Worm (Caenorhabditis elegans) whole organism, L3 larva: ENCODE results near the gene C54F6.5.

ENCODE experiments used
- R02D3.7 ChIP-seq: fragments of 150-350 bp; optimal IDR thresholded peaks from 2 replicates; lab custom pipeline; 2014; ENCODE audit warnings: missing biosample characterization, missing genetic modification characterization
- ZK546.5 ChIP-seq: sonication (generic microtip); optimal IDR thresholded peaks from 2 replicates; lab custom pipeline; 2017; ENCODE audit warnings: missing biosample characterization, missing genetic modification characterization
- aly-2 ChIP-seq: fragments of 150-350 bp; optimal IDR thresholded peaks from 2 replicates; lab custom pipeline; 2014; ENCODE audit warnings: missing biosample characterization, missing genetic modification characterization
- ama-1 ChIP-seq: fragments of 150-350 bp; optimal IDR thresholded peaks from 2 replicates; lab custom pipeline; 2018
- ceh-16 ChIP-seq: sonication (generic microtip); optimal IDR thresholded peaks from 2 replicates; lab custom pipeline; 2017; ENCODE audit warnings: missing biosample characterization, missing genetic modification characterization
- ceh-28 ChIP-seq: fragments of 150-350 bp; optimal IDR thresholded peaks from 2 replicates; lab custom pipeline; 2014; ENCODE audit warnings: missing biosample characterization, missing genetic modification reagents, missing genetic modification characterization
- ceh-82 ChIP-seq: fragments of 150-350 bp; optimal IDR thresholded peaks from 2 replicates; lab custom pipeline; 2014; ENCODE audit warnings: missing biosample characterization, missing genetic modification characterization
- egl-27 ChIP-seq: sonication (generic microtip); optimal IDR thresholded peaks from 4 replicates; lab custom pipeline; 2017; ENCODE audit warnings: missing biosample characterization, missing genetic modification reagents, missing genetic modification characterization
- egl-5 ChIP-seq: fragments of 150-350 bp; optimal IDR thresholded peaks from 2 replicates; lab custom pipeline; 2017; ENCODE audit warnings: missing biosample characterization, missing genetic modification reagents, missing genetic modification characterization, inconsistent platforms
- elt-1 ChIP-seq: fragments of 150-350 bp; optimal IDR thresholded peaks from 2 replicates; lab custom pipeline; 2014; ENCODE audit warnings: missing biosample characterization, missing genetic modification characterization
- elt-2 ChIP-seq: sonication (generic microtip); optimal IDR thresholded peaks from 2 replicates; lab custom pipeline; 2016; ENCODE audit warnings: missing genetic modification reagents, mild to moderate bottlenecking, missing genetic modification characterization, missing compliant biosample characterization
- elt-3 ChIP-seq, 3 experiments: fragments of 150-350 bp in 1 of 3; sonication (generic microtip) in 2 of 3; optimal IDR thresholded peaks; 2 replicates in 2 of 3; 4 replicates in 1 of 3; lab custom pipeline; 2014 to 2017; ENCODE audit warnings: missing biosample characterization in 3 of 3, missing genetic modification characterization in 3 of 3
- fkh-10 ChIP-seq: sonication (generic microtip); optimal IDR thresholded peaks from 2 replicates; lab custom pipeline; 2017; ENCODE audit warnings: missing biosample characterization, missing genetic modification reagents, missing genetic modification characterization
- fkh-2 ChIP-seq: fragments of 150-350 bp; optimal IDR thresholded peaks from 2 replicates; lab custom pipeline; 2014; ENCODE audit warnings: missing biosample characterization, missing genetic modification reagents, missing genetic modification characterization
- hmg-11 ChIP-seq: sonication (generic microtip); optimal IDR thresholded peaks from 2 replicates; lab custom pipeline; 2016; ENCODE audit warnings: missing genetic modification characterization, missing compliant biosample characterization
- jun-1 ChIP-seq: fragments of 150-350 bp; optimal IDR thresholded peaks from 2 replicates; lab custom pipeline; 2014; ENCODE audit warnings: missing biosample characterization, missing genetic modification reagents, missing genetic modification characterization
- lin-15B ChIP-seq: fragments of 150-350 bp; optimal IDR thresholded peaks from 2 replicates; lab custom pipeline; 2014; ENCODE audit warnings: missing biosample characterization, missing genetic modification characterization
- lin-39 ChIP-seq: fragments of 150-350 bp; optimal IDR thresholded peaks from 2 replicates; lab custom pipeline; 2018; ENCODE audit warnings: missing biosample characterization, missing genetic modification reagents, missing genetic modification characterization
- lsy-12 ChIP-seq: sonication (generic microtip); optimal IDR thresholded peaks from 2 replicates; lab custom pipeline; 2016; ENCODE audit warnings: mild to moderate bottlenecking, missing genetic modification characterization, missing compliant biosample characterization
- mdl-1 ChIP-seq: fragments of 150-350 bp; optimal IDR thresholded peaks from 2 replicates; lab custom pipeline; 2014; ENCODE audit warnings: missing biosample characterization, missing genetic modification characterization
- mml-1 ChIP-seq: fragments of 150-350 bp; sonication (generic microtip); optimal IDR thresholded peaks from 3 replicates; lab custom pipeline; 2014; ENCODE audit warnings: missing biosample characterization, missing genetic modification characterization
- nfya-1 ChIP-seq: sonication (generic microtip); optimal IDR thresholded peaks from 2 replicates; lab custom pipeline; 2017; ENCODE audit warnings: missing genetic modification characterization, mild to moderate bottlenecking, missing compliant biosample characterization, antibody characterized with exemption, moderate library complexity; ENCODE audit not compliant: insufficient read depth
- nhr-11 ChIP-seq: fragments of 150-350 bp; optimal IDR thresholded peaks from 2 replicates; lab custom pipeline; 2014; ENCODE audit warnings: missing biosample characterization, missing genetic modification characterization
- nhr-12 ChIP-seq: fragments of 150-350 bp; optimal IDR thresholded peaks from 2 replicates; lab custom pipeline; 2014; ENCODE audit warnings: missing biosample characterization, missing genetic modification characterization
- nhr-23 ChIP-seq: fragments of 150-350 bp; optimal IDR thresholded peaks from 2 replicates; lab custom pipeline; 2014; ENCODE audit warnings: missing biosample characterization, missing genetic modification reagents, missing genetic modification characterization
- nhr-237 ChIP-seq: fragments of 150-350 bp; optimal IDR thresholded peaks from 2 replicates; lab custom pipeline; 2014; ENCODE audit warnings: missing biosample characterization, missing genetic modification characterization
- nhr-25 ChIP-seq: sonication (generic microtip); optimal IDR thresholded peaks from 2 replicates; lab custom pipeline; 2017; ENCODE audit warnings: missing biosample characterization, missing genetic modification characterization
- nhr-28 ChIP-seq: fragments of 150-350 bp; optimal IDR thresholded peaks from 2 replicates; lab custom pipeline; 2014; ENCODE audit warnings: missing biosample characterization, missing genetic modification characterization
- nhr-67 ChIP-seq: fragments of 150-350 bp; optimal IDR thresholded peaks from 2 replicates; lab custom pipeline; 2014; ENCODE audit warnings: missing biosample characterization, missing genetic modification characterization
- nhr-77 ChIP-seq: fragments of 150-350 bp; optimal IDR thresholded peaks from 2 replicates; lab custom pipeline; 2014; ENCODE audit warnings: missing biosample characterization, missing genetic modification characterization
- pha-4 ChIP-seq: fragments of 150-350 bp; optimal IDR thresholded peaks from 2 replicates; lab custom pipeline; 2014; ENCODE audit warnings: missing biosample characterization, missing genetic modification reagents, missing genetic modification characterization
- skn-1 ChIP-seq: fragments of 150-350 bp; optimal IDR thresholded peaks from 2 replicates; lab custom pipeline; 2014; ENCODE audit warnings: missing biosample characterization, missing genetic modification characterization
- snpc-4 ChIP-seq: fragments of 150-350 bp; optimal IDR thresholded peaks from 2 replicates; lab custom pipeline; 2014; ENCODE audit warnings: missing biosample characterization, missing genetic modification characterization
- tbx-2 ChIP-seq: sonication (generic microtip); optimal IDR thresholded peaks from 2 replicates; lab custom pipeline; 2016; ENCODE audit warnings: mild to moderate bottlenecking, missing genetic modification characterization, missing compliant biosample characterization
- unc-39 ChIP-seq: sonication (generic microtip); optimal IDR thresholded peaks from 4 replicates; lab custom pipeline; 2017; ENCODE audit warnings: missing biosample characterization, missing genetic modification characterization

Gene C54F6.5

ce11 chrV:7570955-7571354 is 42.0 kb downstream of the C54F6.5 start, which contains the start of gene F19F10.14:
Gene F19F10.14, minus strand, starts transcription at chrV:7571055.
- TF ChIP-seq aly-2 (tag; lab: Kevin White, UChicago) (no peak), nhr-28 (tag; lab: Kevin White, UChicago) (no peak), skn-1 (no peak), R02D3.7 (no peak), mml-1 (no peak), nhr-237 (tag; lab: Kevin White, UChicago) (no peak)

DNA sequence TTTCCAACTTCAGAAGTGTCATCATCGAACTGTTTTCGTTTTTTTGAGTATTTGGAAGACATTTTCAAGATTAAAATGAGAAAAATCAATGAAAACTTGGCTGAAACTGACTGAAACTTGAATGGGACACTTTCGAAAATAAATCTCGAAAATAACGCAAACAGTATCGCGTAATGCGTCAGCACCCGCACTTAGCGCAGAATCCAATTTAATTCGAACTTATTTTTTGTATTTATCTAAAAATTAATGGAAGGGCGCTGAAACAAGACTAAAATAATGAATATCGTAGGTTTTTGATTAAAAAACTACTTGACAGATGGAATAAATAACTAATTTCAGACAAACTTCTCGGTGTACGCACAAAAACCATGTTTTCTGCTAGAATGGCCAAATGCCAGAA is 46.6 kb downstream of the C54F6.5 start, which contains the start of the genes snu-66 and ints-9:
TSS of gene snu-66 (minus strand) at position 108 of the 400 bp plus-strand sequence.
TSS of gene ints-9 (plus strand) at position 240 of the 400 bp plus-strand sequence.
- TF ChIP-seq nhr-23 (tag; lab: Kevin White, UChicago) (peak; percentile 76), hmg-11 (tag; lab: Kevin White, UChicago) (peak; percentile 18), snpc-4 (tag; lab: Kevin White, UChicago) (peak; percentile 83), nhr-12 (tag; lab: Kevin White, UChicago) (no peak), ZK546.5 (tag; lab: Kevin White, UChicago) (no peak), ceh-82 (tag; lab: Kevin White, UChicago) (no peak), fkh-2 (tag; lab: Kevin White, UChicago) (no peak), nfya-1 (tag; lab: Kevin White, UChicago) (no peak), pha-4 (peak; percentile 67), unc-39 (no peak), nhr-67 (no peak), fkh-10 (GFP tag; lab: Kevin White, UChicago) (no peak), elt-3 (tag; optimal IDR thresholded peaks at IDR 0.05; lab: Kevin White, UChicago) (no peak), tbx-2 (tag; lab: Kevin White, UChicago) (peak; percentile 7), elt-1 (tag; lab: Kevin White, UChicago) (no peak), nhr-25 (tag; lab: Kevin White, UChicago) (peak; percentile 38), ceh-16 (tag; lab: Kevin White, UChicago) (no peak), elt-2 (tag; lab: Kevin White, UChicago) (peak; percentile 7), lin-39 (tag; lab: Kevin White, UChicago) (no peak), egl-5 (tag; lab: Kevin White, UChicago) (no peak), mdl-1 (tag; lab: Kevin White, UChicago) (no peak), jun-1 (tag; lab: Kevin White, UChicago) (peak; percentile 14), mml-1 (no peak), ama-1 (lab: Kevin White, UChicago) (no peak), lin-15B (peak; percentile 77), ceh-28 (tag; lab: Kevin White, UChicago) (no peak), nhr-28 (tag; lab: Kevin White, UChicago) (no peak), egl-27 (tag; lab: Kevin White, UChicago) (no peak), R02D3.7 (peak; percentile 11), lsy-12 (tag; lab: Kevin White, UChicago) (no peak), nhr-11 (tag; lab: Kevin White, UChicago) (no peak), nhr-77 (no peak), skn-1 (no peak)
- TF ChIP-seq, all 47 proteins: peak for 10
